Fruit fly (Drosophila melanogaster) whole organism, prepupa: Measurements from ENCODE around the gene PKD.

Experiments
- CG4318 ChIP-seq: fragments of 200-800 bp; sonication (Bioruptor generic); optimal IDR thresholded peaks from 3 replicates; lab custom pipeline; 2017; ENCODE audit warnings: missing biosample characterization, mild to moderate bottlenecking, missing genetic modification characterization
- CG6163 ChIP-seq: fragments of 200-800 bp; sonication (Bioruptor generic); IDR thresholded peaks from 3 replicates; pipeline ENCODE4 v1.3.6; 2022; ENCODE audit warnings: missing biosample characterization, missing genetic modification characterization
- CG6854 ChIP-seq: fragments of 200-800 bp; sonication (Bioruptor generic); optimal IDR thresholded peaks from 2 replicates; lab custom pipeline; 2017; ENCODE audit warnings: missing biosample characterization, mild to moderate bottlenecking, missing genetic modification characterization
- Sox102F ChIP-seq: fragments of 200-800 bp; sonication (Bioruptor generic); optimal IDR thresholded peaks from 2 replicates; lab custom pipeline; 2016; ENCODE audit warnings: missing biosample characterization, mild to moderate bottlenecking, missing genetic modification characterization

DNA sequence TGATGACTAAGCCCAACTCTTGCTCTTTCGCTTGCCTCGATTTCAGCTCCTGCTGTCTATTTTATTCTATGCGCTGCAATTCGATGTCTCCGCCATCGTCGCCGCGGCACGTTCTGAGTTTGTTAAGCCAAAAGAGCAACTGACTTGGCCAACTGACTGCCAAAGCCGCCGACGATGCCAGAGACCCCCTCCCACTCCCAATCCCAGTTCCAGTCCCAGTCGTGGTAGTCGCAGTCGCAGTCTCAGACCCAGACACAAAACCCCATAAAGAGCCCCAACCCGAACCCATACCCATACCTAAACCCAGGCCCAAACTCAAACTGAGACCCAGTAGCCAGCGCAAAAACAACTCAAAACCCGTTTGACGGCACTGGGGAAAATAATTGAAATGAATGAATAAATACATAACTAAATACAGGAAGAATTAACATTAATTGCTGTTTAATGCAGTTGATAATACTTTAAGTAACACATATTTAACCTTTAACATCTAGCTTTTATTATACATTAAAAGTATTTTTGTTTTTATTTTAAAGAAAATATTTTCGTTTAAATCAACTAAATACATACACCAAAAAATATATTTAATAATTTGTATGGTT lies 3.3 kb downstream of the PKD start:
- TF ChIP-seq CG6163 (GFP tag; lab: Robert Waterston, UW) (no peak; the same call in 2 of the 3 replicates), CG4318 (GFP tag; lab: Kevin White, UChicago) (peak; percentile 44), CG6854 (no peak), Sox102F (peak; percentile 5)
